Fruit fly (Drosophila melanogaster): Measurements from ENCODE around the gene Ubc2.

dm6 chr2L:10749607-10750467, 18.0 kb downstream of the Ubc2 start:
- no peak for TF ChIP-seq spab (GFP tag; optimal IDR thresholded peaks at IDR 0.05)
- no peak for TF ChIP-seq CG6854 (GFP tag; optimal IDR thresholded peaks at IDR 0.05)
- no peak for TF ChIP-seq CG8119 (GFP tag; IDR thresholded peaks at IDR 0.05)
- no peak for TF ChIP-seq Gug (GFP tag; IDR thresholded peaks at IDR 0.05)
- no peak for TF ChIP-seq Blimp-1 (GFP tag; optimal IDR thresholded peaks at IDR 0.05)
- TF ChIP-seq dac (GFP tag; optimal IDR thresholded peaks at IDR 0.05): no peak
- TF ChIP-seq CG11762 (GFP tag; optimal IDR thresholded peaks at IDR 0.05; ENCODE audit: insufficient read depth): no peak
- no peak for TF ChIP-seq topi (GFP tag; optimal IDR thresholded peaks at IDR 0.05)
- no peak for TF ChIP-seq esn (GFP tag; optimal IDR thresholded peaks at IDR 0.05)
- TF ChIP-seq Hr38 (GFP tag; optimal IDR thresholded peaks at IDR 0.05): no peak
- TF ChIP-seq Hr39 (GFP tag; optimal IDR thresholded peaks at IDR 0.05): no peak
- TF ChIP-seq Eip93F (GFP tag; optimal IDR thresholded peaks at IDR 0.05): no peak
- TF ChIP-seq CG1621 (tag; optimal IDR thresholded peaks at IDR 0.05): no peak
